Worm (Caenorhabditis elegans): ENCODE data around the gene ugt-5.

ugt-5 gene

DNA sequence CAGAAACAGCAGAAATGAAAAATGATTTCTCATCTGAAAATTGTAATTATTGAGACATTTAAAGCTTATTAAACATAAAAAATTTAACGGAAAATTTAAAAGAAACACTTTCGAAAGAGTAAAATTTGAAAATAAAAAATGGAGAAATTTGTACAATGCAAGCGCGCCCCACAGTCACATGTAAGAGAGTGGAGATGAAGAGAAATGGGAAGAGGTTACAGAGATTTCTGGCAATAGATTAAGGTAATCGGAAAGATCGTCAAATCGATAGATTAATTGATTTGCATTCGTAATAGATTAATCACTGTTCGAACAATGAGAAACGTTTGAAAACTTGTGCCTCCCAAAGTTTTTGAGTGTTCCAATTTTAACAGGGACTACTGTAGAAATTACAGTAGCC lies 45.3 kb downstream of the ugt-5 start, which contains the start of gene C15C8.4:
TSS of gene C15C8.4 (minus strand) at position 33 of the 400 bp plus-strand sequence.
- TF ChIP-seq F37D6.2 (tag; optimal IDR thresholded peaks at IDR 0.05), result no peak
- no peak for TF ChIP-seq daf-8 (GFP tag; IDR thresholded peaks at IDR 0.05)
- no peak for TF ChIP-seq T26A8.4 (GFP tag; IDR thresholded peaks at IDR 0.05)
- TF ChIP-seq nhr-11 (tag; optimal IDR thresholded peaks at IDR 0.05), result no peak
- no peak for TF ChIP-seq nhr-10 (tag; optimal IDR thresholded peaks at IDR 0.05)
- no peak for TF ChIP-seq ceh-44 (GFP tag; IDR thresholded peaks at IDR 0.05)
- TF ChIP-seq Y105C5A.15 (GFP tag; IDR thresholded peaks at IDR 0.05), result no peak
- TF ChIP-seq ceh-62 (tag; optimal IDR thresholded peaks at IDR 0.05), result no peak
- no peak for TF ChIP-seq nhr-41 (GFP tag; IDR thresholded peaks at IDR 0.05)
- TF ChIP-seq dpl-1 (GFP tag; optimal IDR thresholded peaks at IDR 0.05), result peak; percentile 17
- no peak for TF ChIP-seq mdt-29 (GFP tag; IDR thresholded peaks at IDR 0.05)
- no peak for TF ChIP-seq lin-39 (tag; optimal IDR thresholded peaks at IDR 0.05)
- TF ChIP-seq lin-1 (GFP tag; IDR thresholded peaks at IDR 0.05), result no peak
- no peak for TF ChIP-seq T20F7.1 (GFP tag; optimal IDR thresholded peaks at IDR 0.05)
- no peak; the same call in 1 of the 2 replicates for TF ChIP-seq lin-38 (GFP tag; IDR thresholded peaks at IDR 0.05)
- TF ChIP-seq nhr-6 (tag; optimal IDR thresholded peaks at IDR 0.05), result peak; percentile 54

DNA sequence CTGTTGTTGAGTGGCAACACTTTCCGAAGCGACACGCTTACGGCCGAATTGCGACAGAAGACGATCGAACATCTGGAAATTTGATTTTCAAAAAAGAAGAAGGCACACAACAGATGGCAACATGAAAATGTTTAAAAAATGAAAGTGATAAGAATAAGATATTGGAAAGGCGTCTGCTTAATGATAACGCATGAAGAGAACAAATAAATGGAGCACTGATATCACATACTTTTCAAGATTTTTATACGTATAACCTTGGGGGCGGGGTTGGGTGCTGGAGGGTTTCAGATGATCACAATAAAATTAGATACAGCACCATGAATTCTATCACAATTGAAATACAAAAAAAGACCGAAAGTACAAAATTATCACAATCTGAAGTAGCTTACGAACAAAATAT lies 47.8 kb downstream of the ugt-5 start, which contains the start of gene C15C8.7:
TSS of gene C15C8.7 (minus strand) at position 72 of the 400 bp plus-strand sequence.
- TF ChIP-seq mxl-2 (GFP tag; conservative IDR thresholded peaks at IDR 0.05), result no peak
- 0 out of 2 replicates have a peak, but pooled peaks have one; percentile 28 for TF ChIP-seq php-3 (GFP tag; IDR thresholded peaks at IDR 0.05)
- no peak for TF ChIP-seq madf-9 (GFP tag; conservative IDR thresholded peaks at IDR 0.05)
- TF ChIP-seq ZK546.5 (tag; optimal IDR thresholded peaks at IDR 0.05), result no peak
- TF ChIP-seq nhr-28 (tag; optimal IDR thresholded peaks at IDR 0.05), result peak; percentile 37
- no peak for TF ChIP-seq fos-1 (tag; optimal IDR thresholded peaks at IDR 0.05)
- TF ChIP-seq daf-19 (GFP tag; conservative IDR thresholded peaks at IDR 0.05), result no peak
- no peak for TF ChIP-seq zip-2 (tag; optimal IDR thresholded peaks at IDR 0.05)
- TF ChIP-seq hlh-11 (tag; optimal IDR thresholded peaks at IDR 0.05), result peak; percentile 50
- peak; percentile 84 for TF ChIP-seq pqm-1 (tag; optimal IDR thresholded peaks at IDR 0.05)
- peak; percentile 1 for TF ChIP-seq mep-1 (tag; optimal IDR thresholded peaks at IDR 0.05)
- TF ChIP-seq dve-1 (tag; optimal IDR thresholded peaks at IDR 0.05; ENCODE audit: insufficient read depth), result peak; percentile 58
- TF ChIP-seq lin-13 (GFP tag; optimal IDR thresholded peaks at IDR 0.05), result no peak
- peak; percentile 9 for TF ChIP-seq ama-1 (optimal IDR thresholded peaks at IDR 0.05)
- TF ChIP-seq aha-1 (tag), result peak; percentile 77
- TF ChIP-seq dmd-6 (GFP tag; IDR thresholded peaks at IDR 0.05), result peak; percentile 46; the same call in 1 of the 2 replicates
- no peak for TF ChIP-seq daf-16 (GFP tag; optimal IDR thresholded peaks at IDR 0.05)
- TF ChIP-seq daf-16 (tag; optimal IDR thresholded peaks at IDR 0.05), result peak; percentile 51
- no peak for TF ChIP-seq daf-8 (GFP tag; IDR thresholded peaks at IDR 0.05)
- TF ChIP-seq T20F7.1 (GFP tag; optimal IDR thresholded peaks at IDR 0.05), result no peak
- TF ChIP-seq nhr-25 (tag; optimal IDR thresholded peaks at IDR 0.05; ENCODE audit: borderline replicate concordance, insufficient read depth), result no peak

DNA sequence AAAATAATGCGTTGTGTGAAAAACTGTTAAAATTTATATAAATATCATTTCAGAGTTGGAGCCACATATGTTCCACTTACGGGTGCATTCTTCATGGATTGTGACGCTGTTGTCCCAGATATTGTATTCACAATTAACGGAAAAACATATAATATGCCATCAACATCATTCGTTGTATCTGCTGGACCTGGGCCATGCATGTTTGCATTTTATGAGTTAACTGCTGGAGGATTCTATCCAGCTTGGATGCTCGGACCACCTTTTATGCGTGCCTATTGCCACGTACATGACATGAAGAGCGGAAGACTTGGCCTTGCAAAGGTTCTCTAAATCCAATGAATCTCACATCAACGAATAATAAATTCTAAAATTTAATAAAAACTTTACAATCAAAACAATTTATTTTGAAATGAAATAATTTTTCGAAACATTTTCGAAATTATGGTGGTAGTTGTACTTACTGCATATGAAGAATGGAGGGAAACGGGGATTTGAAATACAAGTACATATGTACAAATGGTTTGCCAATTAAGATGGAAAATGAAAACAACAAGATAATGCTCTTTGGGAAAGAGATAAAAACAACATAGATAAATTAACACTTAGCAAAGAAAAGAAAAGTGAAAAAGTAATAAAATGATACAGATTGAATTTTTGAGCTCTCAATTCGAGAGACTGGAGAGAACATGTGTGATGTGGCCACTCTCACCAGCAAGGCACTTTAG lies 48.8 kb downstream of the ugt-5 start:
- no peak for TF ChIP-seq ceh-32 (tag; optimal IDR thresholded peaks at IDR 0.05; ENCODE audit: poor library complexity)
- no peak for TF ChIP-seq fkh-10 (GFP tag; optimal IDR thresholded peaks at IDR 0.05)
- TF ChIP-seq dve-1 (tag; optimal IDR thresholded peaks at IDR 0.05; ENCODE audit: insufficient read depth), result peak; percentile 53
- peak; percentile 69 for TF ChIP-seq mes-2 (tag; optimal IDR thresholded peaks at IDR 0.05; ENCODE audit: poor library complexity, severe bottlenecking)
- peak; percentile 66 for TF ChIP-seq mep-1 (tag; optimal IDR thresholded peaks at IDR 0.05)
- TF ChIP-seq zag-1 (tag; optimal IDR thresholded peaks at IDR 0.05), result no peak
- TF ChIP-seq nhr-48 (tag; optimal IDR thresholded peaks at IDR 0.05), result peak; percentile 13
- no peak for TF ChIP-seq nhr-111 (GFP tag; optimal IDR thresholded peaks at IDR 0.05)
- peak; percentile 28 for TF ChIP-seq pqm-1 (tag; optimal IDR thresholded peaks at IDR 0.05)
- TF ChIP-seq nhr-10 (tag; optimal IDR thresholded peaks at IDR 0.05), result peak; percentile 29
- peak; percentile 49 for TF ChIP-seq nhr-102 (tag; optimal IDR thresholded peaks at IDR 0.05)
- no peak for TF ChIP-seq nhr-25 (tag; optimal IDR thresholded peaks at IDR 0.05; ENCODE audit: borderline replicate concordance, insufficient read depth)
- TF ChIP-seq spr-1 (tag; optimal IDR thresholded peaks at IDR 0.05), result peak; percentile 2
- peak; percentile 62 for TF ChIP-seq duxl-1 (tag; optimal IDR thresholded peaks at IDR 0.05; ENCODE audit: poor library complexity)
- no peak for TF ChIP-seq dmd-8 (GFP tag; IDR thresholded peaks at IDR 0.05)
- TF ChIP-seq daf-16 (GFP tag; optimal IDR thresholded peaks at IDR 0.05), result no peak
- TF ChIP-seq daf-16 (tag; optimal IDR thresholded peaks at IDR 0.05), result no peak
- TF ChIP-seq daf-8 (GFP tag; IDR thresholded peaks at IDR 0.05), result no peak
